Worm (Caenorhabditis elegans) whole organism, L2 larva: ENCODE measurements around the gene B0361.4.
A peak's percentile ranks its signal among the peaks of the same experiment; 100 is the strongest.

Experiments used
- C34F6.9 ChIP-seq: fragments of 150-350 bp; optimal IDR thresholded peaks from 2 replicates; lab custom pipeline; 2014; ENCODE audit warnings: missing biosample characterization, missing genetic modification characterization
- F13H6.1 ChIP-seq: sonication (generic microtip); optimal IDR thresholded peaks from 2 replicates; lab custom pipeline; 2016; ENCODE audit warnings: missing genetic modification characterization, missing compliant biosample characterization
- R02D3.7 ChIP-seq: fragments of 150-350 bp; optimal IDR thresholded peaks from 2 replicates; lab custom pipeline; 2014; ENCODE audit warnings: missing biosample characterization, missing genetic modification characterization
- Y55F3AM.14 ChIP-seq: fragments of 200-800 bp; sonication (Bioruptor generic); optimal IDR thresholded peaks from 2 replicates; lab custom pipeline; 2018; ENCODE audit warnings: mild to moderate bottlenecking, missing genetic modification characterization, missing compliant biosample characterization
- ZK546.5 ChIP-seq: sonication (generic microtip); optimal IDR thresholded peaks from 2 replicates; lab custom pipeline; 2017; ENCODE audit warnings: missing biosample characterization, missing genetic modification characterization
- alr-1 ChIP-seq: fragments of 150-350 bp; optimal IDR thresholded peaks from 2 replicates; lab custom pipeline; 2014; ENCODE audit warnings: missing biosample characterization, missing genetic modification characterization
- aly-2 ChIP-seq: fragments of 150-350 bp; optimal IDR thresholded peaks from 2 replicates; lab custom pipeline; 2014; ENCODE audit warnings: missing biosample characterization, missing genetic modification characterization
- blmp-1 ChIP-seq: sonication (generic microtip); optimal IDR thresholded peaks from 2 replicates; lab custom pipeline; 2017; ENCODE audit warnings: missing genetic modification characterization, mild to moderate bottlenecking, missing compliant biosample characterization, antibody characterized with exemption, moderate library complexity; ENCODE audit not compliant: insufficient read depth
- ceh-16 ChIP-seq: fragments of 150-350 bp; optimal IDR thresholded peaks from 2 replicates; lab custom pipeline; 2014; ENCODE audit warnings: missing biosample characterization, missing genetic modification characterization
- ceh-82 ChIP-seq: fragments of 150-350 bp; optimal IDR thresholded peaks from 2 replicates; lab custom pipeline; 2014; ENCODE audit warnings: missing biosample characterization, missing genetic modification characterization
- crh-2 ChIP-seq: sonication (generic microtip); optimal IDR thresholded peaks from 2 replicates; lab custom pipeline; 2017; ENCODE audit warnings: missing biosample characterization, missing genetic modification characterization
- dmd-4 ChIP-seq: sonication (generic microtip); optimal IDR thresholded peaks from 2 replicates; lab custom pipeline; 2017; ENCODE audit warnings: missing biosample characterization, missing genetic modification characterization
- egl-27 ChIP-seq: sonication (generic microtip); optimal IDR thresholded peaks from 3 replicates; lab custom pipeline; 2017; ENCODE audit warnings: missing biosample characterization, missing genetic modification reagents, missing genetic modification characterization
- elt-1 ChIP-seq: fragments of 150-350 bp; optimal IDR thresholded peaks from 2 replicates; lab custom pipeline; 2014; ENCODE audit warnings: missing biosample characterization, missing genetic modification characterization
- elt-3 ChIP-seq: sonication (generic microtip); optimal IDR thresholded peaks from 2 replicates; lab custom pipeline; 2017; ENCODE audit warnings: missing biosample characterization, missing genetic modification characterization
- fos-1 ChIP-seq: fragments of 150-350 bp; optimal IDR thresholded peaks from 2 replicates; lab custom pipeline; 2014; ENCODE audit warnings: missing biosample characterization, missing genetic modification characterization
- gmeb-1 ChIP-seq: fragments of 150-350 bp; optimal IDR thresholded peaks from 2 replicates; lab custom pipeline; 2014; ENCODE audit warnings: missing biosample characterization, missing genetic modification characterization
- lin-11 ChIP-seq: fragments of 150-350 bp; sonication (generic microtip); optimal IDR thresholded peaks from 2 replicates; lab custom pipeline; 2014; ENCODE audit warnings: missing biosample characterization, missing genetic modification characterization, inconsistent platforms, mixed read lengths
- lin-13 ChIP-seq: fragments of 150-350 bp; optimal IDR thresholded peaks from 2 replicates; lab custom pipeline; 2014; ENCODE audit warnings: missing biosample characterization, missing genetic modification reagents, missing genetic modification characterization
- lin-39 ChIP-seq: fragments of 150-350 bp; optimal IDR thresholded peaks from 2 replicates; lab custom pipeline; 2014; ENCODE audit warnings: missing biosample characterization, missing genetic modification reagents, missing genetic modification characterization
- lsy-2 ChIP-seq, 2 experiments: fragments of 150-350 bp in 1 of 2; sonication (generic microtip) in 1 of 2; optimal IDR thresholded peaks; 2 replicates each; lab custom pipeline; 2014 to 2017; ENCODE audit warnings: missing biosample characterization in 2 of 2, missing genetic modification characterization in 2 of 2
- mab-5 ChIP-seq: fragments of 150-350 bp; optimal IDR thresholded peaks from 2 replicates; lab custom pipeline; 2014; ENCODE audit warnings: missing biosample characterization, missing genetic modification characterization
- mbf-1 ChIP-seq: sonication (generic microtip); optimal IDR thresholded peaks from 2 replicates; lab custom pipeline; 2017; ENCODE audit warnings: missing biosample characterization, missing genetic modification characterization
- mdl-1 ChIP-seq, 2 experiments: fragments of 150-350 bp in 1 of 2; sonication (generic microtip) in 1 of 2; optimal IDR thresholded peaks; 2 replicates each; lab custom pipeline; 2017; ENCODE audit warnings: missing biosample characterization in 2 of 2, missing genetic modification characterization in 2 of 2
- nhr-10 ChIP-seq: sonication (generic microtip); optimal IDR thresholded peaks from 2 replicates; lab custom pipeline; 2017; ENCODE audit warnings: missing biosample characterization, missing genetic modification characterization
- nhr-11 ChIP-seq: fragments of 150-350 bp; optimal IDR thresholded peaks from 2 replicates; lab custom pipeline; 2014; ENCODE audit warnings: missing biosample characterization, missing genetic modification characterization
- nhr-12 ChIP-seq: fragments of 150-350 bp; optimal IDR thresholded peaks from 2 replicates; lab custom pipeline; 2014; ENCODE audit warnings: missing biosample characterization, missing genetic modification characterization
- nhr-129 ChIP-seq: fragments of 150-350 bp; optimal IDR thresholded peaks from 2 replicates; lab custom pipeline; 2014; ENCODE audit warnings: missing biosample characterization, missing genetic modification characterization
- nhr-21 ChIP-seq: fragments of 150-350 bp; optimal IDR thresholded peaks from 2 replicates; lab custom pipeline; 2014; ENCODE audit warnings: missing biosample characterization, missing genetic modification characterization
- nhr-23 ChIP-seq: fragments of 150-350 bp; optimal IDR thresholded peaks from 2 replicates; lab custom pipeline; 2014; ENCODE audit warnings: missing biosample characterization, missing genetic modification reagents, missing genetic modification characterization
- nhr-237 ChIP-seq: fragments of 150-350 bp; optimal IDR thresholded peaks from 2 replicates; lab custom pipeline; 2014; ENCODE audit warnings: missing biosample characterization, missing genetic modification characterization
- nhr-25 ChIP-seq: fragments of 150-350 bp; sonication (generic microtip); optimal IDR thresholded peaks from 3 replicates; lab custom pipeline; 2014; ENCODE audit warnings: missing biosample characterization, missing genetic modification characterization
- nhr-6 ChIP-seq: fragments of 150-350 bp; optimal IDR thresholded peaks from 2 replicates; lab custom pipeline; 2014; ENCODE audit warnings: missing biosample characterization, missing genetic modification characterization
- nhr-77 ChIP-seq: fragments of 150-350 bp; optimal IDR thresholded peaks from 2 replicates; lab custom pipeline; 2014; ENCODE audit warnings: missing biosample characterization, missing genetic modification characterization
- peb-1 ChIP-seq: fragments of 150-350 bp; optimal IDR thresholded peaks from 2 replicates; lab custom pipeline; 2014; ENCODE audit warnings: missing biosample characterization, missing genetic modification characterization
- sem-4 ChIP-seq: fragments of 150-350 bp; optimal IDR thresholded peaks from 2 replicates; lab custom pipeline; 2014; ENCODE audit warnings: missing biosample characterization, missing genetic modification reagents, missing genetic modification characterization
- skn-1 ChIP-seq: sonication (generic microtip); optimal IDR thresholded peaks from 2 replicates; lab custom pipeline; 2017; ENCODE audit warnings: missing biosample characterization, missing genetic modification characterization
- sma-3 ChIP-seq: sonication (generic microtip); optimal IDR thresholded peaks from 2 replicates; lab custom pipeline; 2016; ENCODE audit warnings: missing genetic modification reagents, missing genetic modification characterization, missing compliant biosample characterization
- sma-9 ChIP-seq, 2 experiments: fragments of 150-350 bp in 1 of 2; sonication (generic microtip) in 1 of 2; optimal IDR thresholded peaks; 2 replicates each; lab custom pipeline; 2014 to 2016; ENCODE audit warnings: missing genetic modification characterization in 2 of 2, mild to moderate bottlenecking in 1 of 2, missing biosample characterization in 1 of 2, missing compliant biosample characterization in 1 of 2, missing genetic modification reagents in 1 of 2, moderate library complexity in 1 of 2
- snpc-4 ChIP-seq: fragments of 150-350 bp; optimal IDR thresholded peaks from 2 replicates; lab custom pipeline; 2014; ENCODE audit warnings: missing biosample characterization, missing genetic modification characterization
- unc-39 ChIP-seq: fragments of 150-350 bp; optimal IDR thresholded peaks from 2 replicates; lab custom pipeline; 2014; ENCODE audit warnings: missing biosample characterization, missing genetic modification characterization
- unc-55 ChIP-seq: fragments of 150-350 bp; sonication (generic microtip); optimal IDR thresholded peaks from 3 replicates; lab custom pipeline; 2014; ENCODE audit warnings: missing biosample characterization, missing genetic modification reagents, missing genetic modification characterization
- unc-62 ChIP-seq: fragments of 150-350 bp; optimal IDR thresholded peaks from 2 replicates; lab custom pipeline; 2014; ENCODE audit warnings: missing biosample characterization, missing genetic modification reagents, missing genetic modification characterization
- zag-1 ChIP-seq: fragments of 150-350 bp; optimal IDR thresholded peaks from 2 replicates; lab custom pipeline; 2014; ENCODE audit warnings: missing biosample characterization, missing genetic modification characterization
- ztf-1 ChIP-seq: fragments of 200-800 bp; sonication (Bioruptor generic); conservative IDR thresholded peaks from 2 replicates; pipeline ENCODE4 v1.3.6; 2022; ENCODE audit warnings: missing genetic modification characterization, missing compliant biosample characterization
- ztf-11 ChIP-seq: sonication (generic microtip); optimal IDR thresholded peaks from 2 replicates; lab custom pipeline; 2017; ENCODE audit warnings: missing biosample characterization, missing genetic modification characterization
- ztf-4 ChIP-seq: fragments of 150-350 bp; optimal IDR thresholded peaks from 2 replicates; lab custom pipeline; 2014; ENCODE audit warnings: missing biosample characterization, missing genetic modification characterization

B0361.4 gene

DNA sequence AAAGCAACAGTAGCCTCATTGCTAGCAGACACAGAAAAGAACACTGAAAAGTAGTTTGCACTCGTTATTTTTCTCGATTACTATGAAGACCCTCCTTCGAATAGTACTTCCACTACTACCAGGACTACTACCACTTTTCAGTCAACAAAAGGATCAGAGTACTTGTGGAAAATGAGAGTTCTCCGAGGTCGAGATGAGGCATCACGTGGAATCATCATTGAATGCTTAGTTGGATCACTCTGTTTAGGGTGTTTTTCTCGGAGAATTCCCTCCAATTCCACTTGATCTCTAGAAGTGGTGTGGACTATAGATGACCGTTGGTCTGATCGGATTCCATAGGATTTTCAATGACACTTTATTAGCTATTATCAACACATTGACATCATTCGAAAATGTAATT is 42.0 kb downstream of the B0361.4 start:
- TF ChIP-seq aly-2 (tag; lab: Kevin White, UChicago) (no peak), lin-11 (tag; lab: Kevin White, UChicago) (no peak), C34F6.9 (no peak), nhr-129 (tag; lab: Kevin White, UChicago) (peak; percentile 9), nhr-11 (no peak), sma-9 (GFP tag; optimal IDR thresholded peaks at IDR 0.05; lab: Kevin White, UChicago) (peak; percentile 41), sma-9 (tag; optimal IDR thresholded peaks at IDR 0.05; lab: Kevin White, UChicago) (no peak), nhr-25 (tag; lab: Kevin White, UChicago) (peak; percentile 43)

DNA sequence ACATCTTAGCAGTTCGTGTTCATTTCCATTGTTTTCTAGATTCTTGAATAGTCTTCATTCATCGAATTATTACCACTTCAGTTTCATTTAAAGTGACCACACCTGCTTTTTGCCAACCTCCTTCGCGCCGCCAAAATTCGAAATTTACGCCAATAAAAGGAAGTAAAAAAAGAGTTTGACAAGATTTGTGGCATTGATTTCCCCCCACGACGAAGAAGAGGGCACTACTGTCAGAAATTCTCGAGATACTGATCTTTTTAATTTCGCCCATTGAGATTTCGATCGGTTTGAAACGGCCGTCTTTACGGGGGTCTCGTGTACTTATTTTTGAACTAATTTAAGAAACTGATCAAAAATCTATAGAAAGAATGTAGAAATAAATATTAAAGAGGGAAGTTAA is 42.9 kb downstream of the B0361.4 start:
- TF ChIP-seq ceh-16 (peak; percentile 33), elt-1 (tag; lab: Kevin White, UChicago) (peak; percentile 43), sma-9 (GFP tag; optimal IDR thresholded peaks at IDR 0.05; lab: Kevin White, UChicago) (peak; percentile 27), sma-9 (tag; optimal IDR thresholded peaks at IDR 0.05; lab: Kevin White, UChicago) (no peak), elt-3 (tag; lab: Kevin White, UChicago) (no peak), unc-62 (GFP tag; lab: Kevin White, UChicago) (no peak), aly-2 (tag; lab: Kevin White, UChicago) (no peak), nhr-25 (tag; lab: Kevin White, UChicago) (peak; percentile 7)

DNA sequence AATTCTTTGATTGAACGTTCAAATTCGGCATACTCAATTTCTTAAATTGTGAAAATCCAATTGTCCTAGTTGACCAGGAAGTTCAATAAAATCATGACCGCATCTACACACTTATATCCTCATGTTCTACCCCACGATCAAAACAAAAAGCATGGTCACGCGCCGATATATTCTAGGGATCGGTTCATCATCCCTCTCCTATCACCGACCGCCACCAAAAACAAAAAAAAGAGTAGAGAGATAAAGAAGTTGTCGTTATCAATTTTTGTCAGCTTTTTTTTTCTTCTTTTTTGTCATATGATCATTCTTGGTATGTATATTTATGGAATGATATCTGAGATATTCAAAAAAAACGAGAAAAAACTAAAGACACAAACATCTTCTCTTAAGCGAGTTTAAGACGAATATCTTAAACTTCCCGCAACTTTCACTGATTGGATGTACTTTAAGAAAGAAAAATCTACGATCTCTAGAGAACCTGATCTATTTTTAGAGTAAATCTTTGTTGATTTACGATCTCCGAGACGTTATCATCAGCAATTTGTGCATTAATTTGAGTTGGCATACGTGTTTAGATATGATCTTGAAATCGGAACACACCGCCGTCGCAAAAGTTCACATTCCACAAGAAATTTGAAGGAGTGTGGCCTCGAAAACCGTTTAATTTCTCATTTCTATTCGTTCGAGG is 46.3 kb downstream of the B0361.4 start:
- TF ChIP-seq C34F6.9: no peak
- TF ChIP-seq lin-11 (tag; lab: Kevin White, UChicago): no peak
- peak; percentile 85 for TF ChIP-seq elt-1 (tag; lab: Kevin White, UChicago)
- TF ChIP-seq alr-1: no peak
- TF ChIP-seq nhr-6 (tag; lab: Kevin White, UChicago): no peak
- TF ChIP-seq crh-2 (tag; lab: Kevin White, UChicago): no peak
- no peak for TF ChIP-seq nhr-23 (tag; lab: Kevin White, UChicago)
- no peak for TF ChIP-seq lin-13
- TF ChIP-seq nhr-129 (tag; lab: Kevin White, UChicago): peak; percentile 5
- no peak for TF ChIP-seq unc-39 (tag; lab: Kevin White, UChicago)
- no peak for TF ChIP-seq ceh-16
- no peak for TF ChIP-seq dmd-4 (tag; lab: Kevin White, UChicago)
- no peak for TF ChIP-seq fos-1
- no peak for TF ChIP-seq ZK546.5 (tag; lab: Kevin White, UChicago)
- no peak for TF ChIP-seq unc-62 (GFP tag; lab: Kevin White, UChicago)
- TF ChIP-seq nhr-21 (tag; lab: Kevin White, UChicago): peak; percentile 61
- TF ChIP-seq F13H6.1 (tag; lab: Kevin White, UChicago): no peak
- TF ChIP-seq lin-39 (tag; lab: Kevin White, UChicago): no peak
- peak in 1 of 2 experiments; percentile 33 for TF ChIP-seq lsy-2 (tag; optimal IDR thresholded peaks at IDR 0.05; lab: Kevin White, UChicago)
- no peak for TF ChIP-seq nhr-11
- no peak for TF ChIP-seq mbf-1 (tag; lab: Kevin White, UChicago)
- TF ChIP-seq ztf-4 (tag; lab: Kevin White, UChicago): no peak
- TF ChIP-seq egl-27: no peak
- peak; percentile 27 for TF ChIP-seq gmeb-1 (tag; lab: Kevin White, UChicago)
- no peak for TF ChIP-seq ztf-11
- TF ChIP-seq sma-9 (GFP tag; optimal IDR thresholded peaks at IDR 0.05; lab: Kevin White, UChicago): peak; percentile 34
- TF ChIP-seq sma-9 (tag; optimal IDR thresholded peaks at IDR 0.05; lab: Kevin White, UChicago): no peak
- no peak for TF ChIP-seq snpc-4
- no peak for TF ChIP-seq skn-1 (tag; lab: Kevin White, UChicago)
- TF ChIP-seq nhr-10: no peak
- no peak for TF ChIP-seq nhr-237 (tag; lab: Kevin White, UChicago)
- TF ChIP-seq sem-4: no peak
- TF ChIP-seq R02D3.7 (tag; lab: Kevin White, UChicago): no peak
- TF ChIP-seq mdl-1 (tag; optimal IDR thresholded peaks at IDR 0.05; lab: Kevin White, UChicago): peak in 1 of 2 experiments; percentile 22
- peak; percentile 26 for TF ChIP-seq blmp-1
- TF ChIP-seq nhr-12 (tag; lab: Kevin White, UChicago): no peak
- TF ChIP-seq nhr-25 (tag; lab: Kevin White, UChicago): no peak
- TF ChIP-seq peb-1 (tag; lab: Kevin White, UChicago): no peak
- no peak for TF ChIP-seq ztf-1 (GFP tag; lab: Robert Waterston, UW)
- TF ChIP-seq mab-5 (tag; lab: Kevin White, UChicago): no peak
- TF ChIP-seq Y55F3AM.14 (GFP tag; lab: Kevin White, UChicago): no peak
- no peak for TF ChIP-seq elt-3 (tag; lab: Kevin White, UChicago)
- TF ChIP-seq aly-2 (tag; lab: Kevin White, UChicago): no peak
- no peak for TF ChIP-seq nhr-77
- no peak for TF ChIP-seq zag-1
- TF ChIP-seq unc-55 (GFP tag; lab: Kevin White, UChicago): no peak
- peak; percentile 61 for TF ChIP-seq sma-3
- TF ChIP-seq ceh-82 (tag; lab: Kevin White, UChicago): no peak
